Worm (Caenorhabditis elegans): ENCODE measurements around the gene F39C12.1.

The F39C12.1 gene

DNA sequence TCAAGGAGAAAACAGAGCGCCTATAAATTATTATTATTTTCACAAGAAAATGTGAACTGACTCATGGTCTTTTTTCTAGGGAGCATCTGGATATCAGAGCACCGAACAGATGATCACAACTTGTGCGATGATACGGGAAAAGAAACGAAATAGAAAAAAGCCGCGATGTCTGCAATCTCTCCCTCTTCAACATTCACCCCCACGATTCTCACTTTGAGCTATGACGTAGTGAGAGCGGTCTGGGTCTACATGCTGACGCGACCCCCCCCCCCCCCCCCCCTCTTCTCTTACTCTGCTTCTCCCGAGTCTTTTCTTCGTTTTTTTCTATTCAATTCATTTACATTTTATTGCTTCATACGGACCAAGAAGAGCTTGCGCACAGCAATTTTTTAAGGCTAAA is 46.6 kb upstream of the F39C12.1 start:
- TF ChIP-seq mep-1 (tag; optimal IDR thresholded peaks at IDR 0.05), result no peak
- peak; percentile 22 for TF ChIP-seq lin-39 (tag; optimal IDR thresholded peaks at IDR 0.05)
- peak; percentile 30 for TF ChIP-seq swsn-7 (tag; optimal IDR thresholded peaks at IDR 0.05)
- no peak for TF ChIP-seq egl-13 (tag; optimal IDR thresholded peaks at IDR 0.05)
- peak in 1 of 3 experiments; percentile 28 for TF ChIP-seq ceh-82 (tag; optimal IDR thresholded peaks at IDR 0.05)
- no peak for TF ChIP-seq egl-27 (tag; optimal IDR thresholded peaks at IDR 0.05)
- no peak for TF ChIP-seq pqm-1 (tag; optimal IDR thresholded peaks at IDR 0.05)
- no peak for TF ChIP-seq nhr-84 (tag; optimal IDR thresholded peaks at IDR 0.05)
- TF ChIP-seq aly-2 (tag; optimal IDR thresholded peaks at IDR 0.05), result no peak
- TF ChIP-seq nhr-20 (tag; optimal IDR thresholded peaks at IDR 0.05), result peak; percentile 1
- no peak for TF ChIP-seq lir-3 (tag; optimal IDR thresholded peaks at IDR 0.05; ENCODE audit: poor library complexity)
- peak; percentile 41 for TF ChIP-seq fkh-10 (GFP tag; optimal IDR thresholded peaks at IDR 0.05)
- no peak for TF ChIP-seq unc-30 (tag; optimal IDR thresholded peaks at IDR 0.05)
- peak; percentile 70 for TF ChIP-seq rnt-1 (tag; optimal IDR thresholded peaks at IDR 0.05)
- TF ChIP-seq zag-1 (tag; optimal IDR thresholded peaks at IDR 0.05), result no peak
- peak in 1 of 2 experiments; percentile 5 for TF ChIP-seq mdl-1 (tag; optimal IDR thresholded peaks at IDR 0.05)
- TF ChIP-seq nhr-71 (tag; optimal IDR thresholded peaks at IDR 0.05), result peak; percentile 51
- TF ChIP-seq elt-2 (tag; optimal IDR thresholded peaks at IDR 0.05), result peak; percentile 2
- peak; percentile 54 for TF ChIP-seq isw-1 (GFP tag; IDR thresholded peaks at IDR 0.05)
- peak in 1 of 2 experiments; percentile 3 for TF ChIP-seq lsy-2 (tag; optimal IDR thresholded peaks at IDR 0.05)
- TF ChIP-seq alr-1 (tag; optimal IDR thresholded peaks at IDR 0.05; ENCODE audit: borderline replicate concordance), result no peak
- TF ChIP-seq nhr-19 (GFP tag; conservative IDR thresholded peaks at IDR 0.05), result peak; percentile 58
- TF ChIP-seq grh-1 (GFP tag; IDR thresholded peaks at IDR 0.05), result no peak
- TF ChIP-seq pax-3 (tag; optimal IDR thresholded peaks at IDR 0.05), result peak; percentile 40
- TF ChIP-seq zip-4 (GFP tag; optimal IDR thresholded peaks at IDR 0.05), result peak; percentile 16
- TF ChIP-seq lin-14 (GFP tag; optimal IDR thresholded peaks at IDR 0.05), result peak; percentile 93
- peak; percentile 24 for TF ChIP-seq ceh-8 (GFP tag; optimal IDR thresholded peaks at IDR 0.05)
- peak; percentile 51 for TF ChIP-seq fkh-8 (tag; optimal IDR thresholded peaks at IDR 0.05)

DNA sequence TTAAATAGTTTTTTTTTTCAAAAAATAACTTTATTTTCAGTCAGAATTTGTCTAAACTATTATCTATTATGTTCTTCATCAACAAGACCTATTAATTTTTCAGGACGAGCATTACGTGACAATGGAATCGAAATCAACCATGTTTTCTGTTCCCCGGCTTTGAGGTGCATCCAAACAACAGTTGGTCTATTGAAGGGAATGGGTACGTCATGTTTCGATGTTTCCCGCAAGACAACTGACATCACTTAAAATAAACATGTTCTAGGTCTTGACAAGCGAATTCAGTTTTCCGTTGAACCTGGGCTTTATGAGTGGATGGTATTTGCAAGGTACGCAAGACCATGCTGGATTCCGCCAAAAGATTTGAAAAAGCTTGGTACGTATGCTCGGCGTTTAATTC is 42.2 kb upstream of the F39C12.1 start:
- TF ChIP-seq rnt-1 (tag; optimal IDR thresholded peaks at IDR 0.05), result peak; percentile 61
- TF ChIP-seq lin-14 (GFP tag; optimal IDR thresholded peaks at IDR 0.05), result peak; percentile 51
- no peak for TF ChIP-seq ama-1 (optimal IDR thresholded peaks at IDR 0.05)
- TF ChIP-seq nhr-71 (tag; optimal IDR thresholded peaks at IDR 0.05), result peak; percentile 12

DNA sequence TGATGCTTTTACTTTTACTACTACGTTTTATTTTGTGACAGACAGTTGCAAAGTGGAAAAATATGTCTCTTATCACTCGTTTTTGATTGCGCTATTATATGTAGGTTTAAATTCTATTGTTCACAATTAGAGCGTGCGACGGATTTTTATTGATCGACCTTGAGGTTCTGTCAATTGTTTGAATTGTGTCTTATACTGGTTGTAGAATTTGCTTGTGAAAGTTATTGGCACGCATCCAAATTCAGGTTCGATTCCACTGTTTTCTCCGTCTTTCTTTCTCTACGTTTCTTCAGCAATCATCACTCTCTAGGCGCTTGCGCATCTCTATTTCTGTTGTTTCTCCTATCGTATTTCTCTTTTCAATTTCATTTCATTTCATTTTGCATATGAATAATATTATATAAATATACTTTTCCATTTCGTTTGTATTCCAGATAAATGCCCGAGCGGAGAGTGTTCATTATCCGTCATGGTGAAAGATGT is 40.7 kb upstream of the F39C12.1 start, which contains the start of gene T07F12.1:
TSS of gene T07F12.1 (plus strand) at position 433 of the 483 bp plus-strand sequence.
- TF ChIP-seq grh-1 (GFP tag; IDR thresholded peaks at IDR 0.05), result peak; percentile 75
- TF ChIP-seq nhr-90 (tag; optimal IDR thresholded peaks at IDR 0.05; ENCODE audit: poor library complexity), result no peak
- TF ChIP-seq nhr-76 (tag; optimal IDR thresholded peaks at IDR 0.05), result no peak
- TF ChIP-seq nhr-85 (tag), result peak; percentile 97
- TF ChIP-seq elt-3 (tag; optimal IDR thresholded peaks at IDR 0.05), result peak in 2 of 6 experiments; percentile 57 to 66
- no peak for TF ChIP-seq pqm-1 (tag; optimal IDR thresholded peaks at IDR 0.05)
- no peak for TF ChIP-seq nhr-12 (tag; optimal IDR thresholded peaks at IDR 0.05)
- TF ChIP-seq nhr-47 (tag; optimal IDR thresholded peaks at IDR 0.05), result peak; percentile 37
- TF ChIP-seq tbx-2 (tag; optimal IDR thresholded peaks at IDR 0.05), result peak; percentile 21
- peak; percentile 98 for TF ChIP-seq blmp-1 (tag; optimal IDR thresholded peaks at IDR 0.05)
- peak; percentile 54 for TF ChIP-seq snu-23 (GFP tag; optimal IDR thresholded peaks at IDR 0.05)
- TF ChIP-seq nhr-71 (tag; optimal IDR thresholded peaks at IDR 0.05), result peak; percentile 39
- peak; percentile 6 for TF ChIP-seq xbp-1 (tag; optimal IDR thresholded peaks at IDR 0.05)
- peak; percentile 56 for TF ChIP-seq nhr-20 (tag; optimal IDR thresholded peaks at IDR 0.05)
- peak; percentile 80 for TF ChIP-seq lin-14 (GFP tag; optimal IDR thresholded peaks at IDR 0.05)
- TF ChIP-seq lsy-2 (tag; optimal IDR thresholded peaks at IDR 0.05), result peak in 1 of 2 experiments; percentile 27
- peak; percentile 1 for TF ChIP-seq F16B12.6 (tag; optimal IDR thresholded peaks at IDR 0.05)
- TF ChIP-seq mep-1 (tag; optimal IDR thresholded peaks at IDR 0.05), result peak; percentile 58
- peak in 1 of 2 experiments; percentile 32 for TF ChIP-seq lin-35 (GFP tag; optimal IDR thresholded peaks at IDR 0.05)
- peak in 1 of 2 experiments; percentile 20 for TF ChIP-seq mdl-1 (tag; optimal IDR thresholded peaks at IDR 0.05)

Measured in whole organism, L1 larva.